Worm (Caenorhabditis elegans): ENCODE data around the gene srx-7.

DNA sequence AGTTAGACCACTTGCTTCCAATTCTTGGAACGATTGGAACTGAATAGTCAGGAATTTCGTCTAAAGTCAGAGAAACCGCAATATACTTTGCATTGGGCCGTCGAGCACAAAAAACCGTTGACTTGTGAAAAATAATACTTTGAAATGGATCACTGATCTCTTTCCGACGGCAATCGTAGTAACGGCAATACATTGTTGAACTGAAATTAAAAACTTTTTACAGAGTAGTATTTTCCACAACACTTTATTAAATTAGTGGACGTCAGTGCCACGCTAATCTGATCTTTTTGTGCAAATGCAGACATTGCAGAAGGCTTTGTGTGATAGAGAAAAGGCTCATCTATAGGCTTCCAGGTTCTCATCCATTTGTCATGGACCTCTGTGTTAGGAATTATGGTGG, 7.6 kb upstream of the srx-7 start:
- no peak for TF ChIP-seq ceh-9 (tag; optimal IDR thresholded peaks at IDR 0.05)
- TF ChIP-seq nhr-77 (tag; optimal IDR thresholded peaks at IDR 0.05): no peak
- TF ChIP-seq nfya-1 (tag; optimal IDR thresholded peaks at IDR 0.05; ENCODE audit: insufficient read depth): no peak
- no peak for TF ChIP-seq lin-15B (tag; optimal IDR thresholded peaks at IDR 0.05)
- no peak for TF ChIP-seq nhr-76 (tag; optimal IDR thresholded peaks at IDR 0.05)
- no peak for TF ChIP-seq unc-62 (GFP tag; optimal IDR thresholded peaks at IDR 0.05)
- TF ChIP-seq elt-2 (tag; optimal IDR thresholded peaks at IDR 0.05): no peak
- no peak for TF ChIP-seq lsy-12 (tag; optimal IDR thresholded peaks at IDR 0.05)
- TF ChIP-seq ama-1 (optimal IDR thresholded peaks at IDR 0.05): no peak
- no peak for TF ChIP-seq tbx-2 (tag; optimal IDR thresholded peaks at IDR 0.05)
